Worm (Caenorhabditis elegans) whole organism, midembryonic: ENCODE results near the gene flh-1.

Source experiments
- T22C8.4 ChIP-seq: fragments of 200-800 bp; sonication (Bioruptor generic); IDR thresholded peaks from 2 replicates; pipeline ENCODE4 v1.3.6; 2022; ENCODE audit warnings: missing genetic modification characterization, missing compliant biosample characterization
- flt-1 ChIP-seq: fragments of 200-800 bp; sonication (Bioruptor generic); IDR thresholded peaks from 2 replicates; pipeline ENCODE4 v1.3.6; 2022; ENCODE audit warnings: missing genetic modification characterization, missing compliant biosample characterization
- med-1 ChIP-seq: sonication (generic microtip); optimal IDR thresholded peaks from 2 replicates; lab custom pipeline; 2017; ENCODE audit warnings: missing genetic modification characterization, mild to moderate bottlenecking, missing compliant biosample characterization, antibody characterized with exemption, missing genetic modification reagents; ENCODE audit not compliant: insufficient read depth
- ref-1 ChIP-seq: fragments of 200-800 bp; sonication (Bioruptor generic); conservative IDR thresholded peaks from 2 replicates; pipeline ENCODE4 v1.3.6; 2022; ENCODE audit warnings: missing genetic modification reagents, missing genetic modification characterization, missing compliant biosample characterization
- tab-1 ChIP-seq: fragments of 200-800 bp; sonication (Bioruptor generic); IDR thresholded peaks from 2 replicates; pipeline ENCODE4 v1.3.6; 2022; ENCODE audit warnings: missing genetic modification characterization, missing compliant biosample characterization

DNA sequence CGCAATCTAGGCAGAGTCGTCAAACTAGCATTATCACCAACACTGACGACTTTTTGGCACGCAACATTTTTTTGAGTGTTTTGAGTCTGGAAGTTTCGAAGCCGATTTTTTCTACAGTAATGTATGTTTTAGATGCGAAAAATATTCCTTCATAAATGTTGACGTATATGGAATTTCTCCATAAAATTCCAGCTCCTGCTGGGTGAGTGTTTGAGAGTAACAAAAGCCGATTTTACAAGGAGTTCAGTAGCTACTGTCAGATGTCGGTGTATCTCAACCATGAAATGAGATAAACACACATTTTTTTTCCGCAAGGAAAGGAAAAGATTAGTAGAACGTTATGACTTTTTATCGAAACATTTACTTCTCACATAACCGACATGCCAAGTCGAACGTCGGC lies 49.2 kb downstream of the flh-1 start:
- TF ChIP-seq flt-1 (no peak), T22C8.4 (GFP tag; lab: Robert Waterston, UW) (no peak), ref-1 (GFP tag; lab: Robert Waterston, UW) (no peak), med-1 (GFP tag; lab: Kevin White, UChicago) (no peak), tab-1 (GFP tag; lab: Robert Waterston, UW) (no peak)
